Worm (Caenorhabditis elegans) whole organism, mixed stage, embryonic: Measurements from ENCODE around the gene catp-4.
A peak's percentile ranks its signal among the peaks of the same experiment; 100 is the strongest.

Source experiments
- M03D4.4 ChIP-seq: sonication (generic microtip); optimal IDR thresholded peaks from 2 replicates; lab custom pipeline; 2017; ENCODE audit warnings: mild to moderate bottlenecking, missing genetic modification characterization, missing compliant biosample characterization
- bed-3 ChIP-seq: fragments of 200-800 bp; sonication (Bioruptor generic); optimal IDR thresholded peaks from 3 replicates; lab custom pipeline; 2018; ENCODE audit warnings: mild to moderate bottlenecking, missing genetic modification characterization, moderate library complexity, missing compliant biosample characterization
- blmp-1 ChIP-seq: fragments of 150-350 bp; optimal IDR thresholded peaks from 2 replicates; lab custom pipeline; 2014; ENCODE audit warnings: missing biosample characterization, missing genetic modification characterization
- ceh-43 ChIP-seq: fragments of 200-800 bp; sonication (Bioruptor generic); optimal IDR thresholded peaks from 2 replicates; lab custom pipeline; 2018; ENCODE audit warnings: mild to moderate bottlenecking, missing genetic modification characterization, moderate library complexity, missing compliant biosample characterization
- ceh-83 ChIP-seq: fragments of 200-800 bp; sonication (Bioruptor generic); optimal IDR thresholded peaks from 2 replicates; lab custom pipeline; 2018; ENCODE audit warnings: mild to moderate bottlenecking, missing genetic modification characterization, missing compliant biosample characterization
- ces-1 ChIP-seq: fragments of 150-350 bp; optimal IDR thresholded peaks from 2 replicates; lab custom pipeline; 2014; ENCODE audit warnings: missing biosample characterization, missing genetic modification reagents, missing genetic modification characterization
- cnd-1 ChIP-seq: fragments of 200-800 bp; sonication (Bioruptor generic); optimal IDR thresholded peaks from 2 replicates; lab custom pipeline; 2018; ENCODE audit warnings: mild to moderate bottlenecking, missing genetic modification characterization, missing compliant biosample characterization
- drap-1 ChIP-seq: fragments of 200-800 bp; sonication (Bioruptor generic); optimal IDR thresholded peaks from 3 replicates; lab custom pipeline; 2018; ENCODE audit warnings: mild to moderate bottlenecking, missing genetic modification characterization, missing compliant biosample characterization
- elt-1 ChIP-seq: sonication (generic microtip); optimal IDR thresholded peaks from 2 replicates; lab custom pipeline; 2017; ENCODE audit warnings: missing genetic modification characterization, mild to moderate bottlenecking, missing compliant biosample characterization, antibody characterized with exemption, moderate library complexity, borderline replicate concordance; ENCODE audit not compliant: insufficient read depth
- elt-3 ChIP-seq: fragments of 150-350 bp; optimal IDR thresholded peaks from 2 replicates; lab custom pipeline; 2014; ENCODE audit warnings: missing biosample characterization, missing genetic modification characterization
- flh-1 ChIP-seq: fragments of 200-800 bp; sonication (Bioruptor generic); optimal IDR thresholded peaks from 2 replicates; lab custom pipeline; 2018; ENCODE audit warnings: mild to moderate bottlenecking, missing genetic modification characterization, moderate library complexity, missing compliant biosample characterization
- ham-2 ChIP-seq: fragments of 200-800 bp; sonication (Bioruptor generic); optimal IDR thresholded peaks from 2 replicates; lab custom pipeline; 2018; ENCODE audit warnings: mild to moderate bottlenecking, missing genetic modification characterization, missing compliant biosample characterization
- hlh-1 ChIP-seq: fragments of 150-350 bp; optimal IDR thresholded peaks from 2 replicates; lab custom pipeline; 2014; ENCODE audit warnings: missing biosample characterization, missing genetic modification reagents, missing genetic modification characterization
- lin-13 ChIP-seq: fragments of 150-350 bp; optimal IDR thresholded peaks from 2 replicates; lab custom pipeline; 2014; ENCODE audit warnings: missing biosample characterization, missing genetic modification characterization
- lin-32 ChIP-seq: fragments of 200-800 bp; sonication (Bioruptor generic); optimal IDR thresholded peaks from 2 replicates; lab custom pipeline; 2018; ENCODE audit warnings: mild to moderate bottlenecking, missing genetic modification characterization, missing compliant biosample characterization
- lsy-2 ChIP-seq: fragments of 150-350 bp; optimal IDR thresholded peaks from 2 replicates; lab custom pipeline; 2014; ENCODE audit warnings: missing biosample characterization, missing genetic modification characterization
- mep-1 ChIP-seq: fragments of 150-350 bp; optimal IDR thresholded peaks from 2 replicates; lab custom pipeline; 2017; ENCODE audit warnings: missing biosample characterization, missing genetic modification reagents, missing genetic modification characterization, inconsistent platforms
- mls-2 ChIP-seq: sonication (generic microtip); optimal IDR thresholded peaks from 2 replicates; lab custom pipeline; 2016; ENCODE audit warnings: mild to moderate bottlenecking, missing genetic modification characterization, moderate library complexity, missing compliant biosample characterization
- nhr-12 ChIP-seq: fragments of 150-350 bp; optimal IDR thresholded peaks from 2 replicates; lab custom pipeline; 2014; ENCODE audit warnings: missing biosample characterization, missing genetic modification characterization
- nhr-237 ChIP-seq: fragments of 150-350 bp; optimal IDR thresholded peaks from 2 replicates; lab custom pipeline; 2014; ENCODE audit warnings: missing biosample characterization, missing genetic modification characterization
- nhr-28 ChIP-seq: fragments of 150-350 bp; optimal IDR thresholded peaks from 2 replicates; lab custom pipeline; 2014; ENCODE audit warnings: missing biosample characterization, missing genetic modification characterization
- nhr-76 ChIP-seq: sonication (generic microtip); optimal IDR thresholded peaks from 2 replicates; lab custom pipeline; 2017; ENCODE audit warnings: missing biosample characterization, missing genetic modification characterization
- sem-2 ChIP-seq: fragments of 200-800 bp; sonication (Bioruptor generic); optimal IDR thresholded peaks from 2 replicates; lab custom pipeline; 2018; ENCODE audit warnings: mild to moderate bottlenecking, missing genetic modification characterization, missing compliant biosample characterization
- snpc-4 ChIP-seq: fragments of 150-350 bp; optimal IDR thresholded peaks from 2 replicates; lab custom pipeline; 2014; ENCODE audit warnings: missing biosample characterization, missing genetic modification characterization
- sptf-1 ChIP-seq: sonication (generic microtip); optimal IDR thresholded peaks from 2 replicates; lab custom pipeline; 2017; ENCODE audit warnings: mild to moderate bottlenecking, missing genetic modification characterization, moderate library complexity, missing compliant biosample characterization
- tbx-8 ChIP-seq: fragments of 200-800 bp; sonication (Bioruptor generic); optimal IDR thresholded peaks from 2 replicates; lab custom pipeline; 2018; ENCODE audit warnings: mild to moderate bottlenecking, missing genetic modification characterization, moderate library complexity, missing compliant biosample characterization
- unc-120 ChIP-seq: sonication (generic microtip); optimal IDR thresholded peaks from 2 replicates; lab custom pipeline; 2017; ENCODE audit warnings: missing genetic modification characterization, missing compliant biosample characterization; ENCODE audit not compliant: poor library complexity, severe bottlenecking
- unc-62 ChIP-seq: fragments of 150-350 bp; optimal IDR thresholded peaks from 2 replicates; lab custom pipeline; 2014; ENCODE audit warnings: missing biosample characterization, missing genetic modification reagents, missing genetic modification characterization
- zip-8 ChIP-seq: fragments of 150-350 bp; optimal IDR thresholded peaks from 2 replicates; lab custom pipeline; 2014; ENCODE audit warnings: missing biosample characterization, missing genetic modification characterization
- ztf-11 ChIP-seq: fragments of 150-350 bp; optimal IDR thresholded peaks from 2 replicates; lab custom pipeline; 2014; ENCODE audit warnings: missing biosample characterization, missing genetic modification characterization

The catp-4 gene

ce11 chrII:14561549-14562115, 31.7 kb upstream of the catp-4 start, which contains the start of gene mog-4:
mog-4 (minus strand) TSS chrII:14561599.
- TF ChIP-seq nhr-237 = peak; percentile 81
- TF ChIP-seq lin-13 (tag; lab: Kevin White, UChicago) = peak; percentile 46
- TF ChIP-seq drap-1 (GFP tag; lab: Kevin White, UChicago) = peak; percentile 21
- peak; percentile 20 for TF ChIP-seq cnd-1 (tag; lab: Kevin White, UChicago)
- TF ChIP-seq unc-120 (tag; lab: Kevin White, UChicago) = peak; percentile 25
- peak; percentile 20 for TF ChIP-seq mls-2 (tag; lab: Kevin White, UChicago)
- peak; percentile 37 for TF ChIP-seq mep-1
- peak; percentile 7 for TF ChIP-seq sptf-1 (tag; lab: Kevin White, UChicago)
- peak; percentile 8 for TF ChIP-seq ceh-43 (GFP tag; lab: Kevin White, UChicago)
- peak; percentile 1 for TF ChIP-seq bed-3 (GFP tag; lab: Kevin White, UChicago)
- TF ChIP-seq lsy-2 (tag; lab: Kevin White, UChicago) = peak; percentile 95
- TF ChIP-seq ces-1 = peak; percentile 71
- peak; percentile 76 for TF ChIP-seq ham-2

ce11 chrII:14563766-14564370, 29.5 kb upstream of the catp-4 start:
- peak; percentile 85 for TF ChIP-seq lsy-2 (tag; lab: Kevin White, UChicago)

ce11 chrII:14567811-14568210, 25.6 kb upstream of the catp-4 start:
- peak; percentile 55 for TF ChIP-seq ham-2
- TF ChIP-seq blmp-1 (tag; lab: Kevin White, UChicago) = no peak

- no peak for TF ChIP-seq elt-3 (tag; lab: Kevin White, UChicago)
- TF ChIP-seq lsy-2 (tag; lab: Kevin White, UChicago) = peak; percentile 10
- peak; percentile 81 for TF ChIP-seq ces-1
- no peak for TF ChIP-seq mls-2 (tag; lab: Kevin White, UChicago)
- TF ChIP-seq ceh-83 (GFP tag; lab: Kevin White, UChicago) = peak; percentile 18
- no peak for TF ChIP-seq unc-62
- TF ChIP-seq cnd-1 (tag; lab: Kevin White, UChicago) = no peak
- no peak for TF ChIP-seq flh-1 (GFP tag; lab: Kevin White, UChicago)
- no peak for TF ChIP-seq elt-1 (tag; lab: Kevin White, UChicago)
Observed at ce11 chrII:14569322-14569721, 24.1 kb upstream of the catp-4 start.

ce11 chrII:14570541-14571160, 22.7 kb upstream of the catp-4 start:
- no peak for TF ChIP-seq unc-120 (tag; lab: Kevin White, UChicago)
- no peak for TF ChIP-seq tbx-8 (GFP tag; lab: Kevin White, UChicago)
- no peak for TF ChIP-seq snpc-4
- no peak for TF ChIP-seq hlh-1 (tag; lab: Kevin White, UChicago)
- no peak for TF ChIP-seq M03D4.4 (tag; lab: Kevin White, UChicago)
- no peak for TF ChIP-seq lin-13 (tag; lab: Kevin White, UChicago)
- no peak for TF ChIP-seq lin-32 (GFP tag; lab: Kevin White, UChicago)
- no peak for TF ChIP-seq mep-1

ce11 chrII:14573315-14573714, 20.1 kb upstream of the catp-4 start, which contains the start of gene madf-5:
madf-5 (plus strand) TSS chrII:14573615.
- no peak for TF ChIP-seq elt-3 (tag; lab: Kevin White, UChicago)
- no peak for TF ChIP-seq nhr-28 (tag; lab: Kevin White, UChicago)
- no peak for TF ChIP-seq zip-8
- no peak for TF ChIP-seq lin-32 (GFP tag; lab: Kevin White, UChicago)
- no peak for TF ChIP-seq nhr-12
- no peak for TF ChIP-seq M03D4.4 (tag; lab: Kevin White, UChicago)
- no peak for TF ChIP-seq ztf-11 (tag; lab: Kevin White, UChicago)
- TF ChIP-seq tbx-8 (GFP tag; lab: Kevin White, UChicago) = no peak
- TF ChIP-seq blmp-1 (tag; lab: Kevin White, UChicago) = no peak
- no peak for TF ChIP-seq unc-62
- no peak for TF ChIP-seq nhr-76 (tag; lab: Kevin White, UChicago)
- TF ChIP-seq ceh-83 (GFP tag; lab: Kevin White, UChicago) = no peak
- TF ChIP-seq nhr-237 = no peak
- no peak for TF ChIP-seq snpc-4
- no peak for TF ChIP-seq ceh-43 (GFP tag; lab: Kevin White, UChicago)
- no peak for TF ChIP-seq mep-1
- no peak for TF ChIP-seq cnd-1 (tag; lab: Kevin White, UChicago)
- no peak for TF ChIP-seq bed-3 (GFP tag; lab: Kevin White, UChicago)
- TF ChIP-seq elt-1 (tag; lab: Kevin White, UChicago) = no peak
- no peak for TF ChIP-seq sem-2 (GFP tag; lab: Kevin White, UChicago)
